Worm (Caenorhabditis elegans): ENCODE measurements around the gene F42A10.9.

- TF ChIP-seq pha-4 (tag; optimal IDR thresholded peaks at IDR 0.05) = no peak
- no peak for TF ChIP-seq nhr-11 (tag; optimal IDR thresholded peaks at IDR 0.05)
- TF ChIP-seq tbx-2 (tag; optimal IDR thresholded peaks at IDR 0.05) = no peak
- no peak for TF ChIP-seq ceh-22 (tag; optimal IDR thresholded peaks at IDR 0.05)
- no peak for TF ChIP-seq fkh-6 (tag; optimal IDR thresholded peaks at IDR 0.05)
- TF ChIP-seq ceh-14 (tag; optimal IDR thresholded peaks at IDR 0.05) = no peak
- TF ChIP-seq dmd-4 (tag; optimal IDR thresholded peaks at IDR 0.05; ENCODE audit: borderline replicate concordance) = no peak
- TF ChIP-seq nfya-1 (tag; optimal IDR thresholded peaks at IDR 0.05) = no peak
- no peak for TF ChIP-seq sox-4 (tag; optimal IDR thresholded peaks at IDR 0.05)
- TF ChIP-seq lin-11 (tag; optimal IDR thresholded peaks at IDR 0.05) = no peak
- no peak for TF ChIP-seq ceh-19 (GFP tag; optimal IDR thresholded peaks at IDR 0.05)
- no peak for TF ChIP-seq ama-1 (optimal IDR thresholded peaks at IDR 0.05)
- TF ChIP-seq pros-1 (tag; optimal IDR thresholded peaks at IDR 0.05) = no peak
- no peak for TF ChIP-seq ref-2 (tag; optimal IDR thresholded peaks at IDR 0.05)
Measured at ce11 chrIII:6165240-6165639, 867 bp downstream of the F42A10.9 start.
